Fruit fly (Drosophila melanogaster) whole organism, embryonic: ENCODE data around the gene Or67a.
A peak's percentile ranks its signal among the peaks of the same experiment; 100 is the strongest.

Experiments used
- Adf1 ChIP-seq: fragments of 200-800 bp; sonication (Bioruptor generic); IDR thresholded peaks from 2 replicates; pipeline ENCODE4 v1.3.6; 2022; ENCODE audit warnings: missing biosample characterization, missing genetic modification characterization
- Aef1 ChIP-seq: fragments of 200-800 bp; sonication (Bioruptor generic); IDR thresholded peaks from 3 replicates; pipeline ENCODE4 v1.3.6; 2022; ENCODE audit warnings: missing biosample characterization, missing genetic modification characterization
- CG1024 ChIP-seq: fragments of 200-800 bp; sonication (Bioruptor generic); IDR thresholded peaks from 2 replicates; pipeline ENCODE4 v1.3.6; 2022; ENCODE audit warnings: missing biosample characterization, missing genetic modification characterization
- CG10959 ChIP-seq: fragments of 200-800 bp; sonication (Bioruptor generic); IDR thresholded peaks from 2 replicates; pipeline ENCODE4 v1.3.6; 2022; ENCODE audit warnings: missing biosample characterization, missing genetic modification characterization
- CG11093 ChIP-seq: fragments of 200-800 bp; sonication (Bioruptor generic); IDR thresholded peaks from 3 replicates; pipeline ENCODE4 v1.3.6; 2022; ENCODE audit warnings: missing biosample characterization, missing genetic modification characterization
- CG11723 ChIP-seq: fragments of 200-800 bp; sonication (Bioruptor generic); optimal IDR thresholded peaks from 2 replicates; lab custom pipeline; 2017; ENCODE audit warnings: missing biosample characterization, mild to moderate bottlenecking, missing genetic modification characterization
- CG12155 ChIP-seq: fragments of 200-800 bp; sonication (Bioruptor generic); optimal IDR thresholded peaks from 3 replicates; lab custom pipeline; 2016; ENCODE audit warnings: missing biosample characterization, missing genetic modification characterization
- CG12236 ChIP-seq: fragments of 200-800 bp; sonication (Bioruptor generic); optimal IDR thresholded peaks from 2 replicates; lab custom pipeline; 2016; ENCODE audit warnings: missing biosample characterization, missing genetic modification characterization
- CG1603 ChIP-seq: fragments of 200-800 bp; sonication (Bioruptor generic); optimal IDR thresholded peaks from 2 replicates; lab custom pipeline; 2019; ENCODE audit warnings: missing biosample characterization, mild to moderate bottlenecking, missing genetic modification characterization, moderate library complexity
- CG3163 ChIP-seq: fragments of 200-800 bp; sonication (Bioruptor generic); optimal IDR thresholded peaks from 3 replicates; lab custom pipeline; 2016; ENCODE audit warnings: missing biosample characterization, missing genetic modification characterization
- CG34422 ChIP-seq: fragments of 200-800 bp; sonication (Bioruptor generic); IDR thresholded peaks from 3 replicates; pipeline ENCODE4 v1.3.6; 2022; ENCODE audit warnings: missing biosample characterization, missing genetic modification characterization
- CG4730 ChIP-seq: fragments of 200-800 bp; sonication (Bioruptor generic); IDR thresholded peaks from 2 replicates; pipeline ENCODE4 v1.3.6; 2022; ENCODE audit warnings: missing biosample characterization, missing genetic modification characterization
- CG4820 ChIP-seq: fragments of 200-800 bp; sonication (Bioruptor generic); optimal IDR thresholded peaks from 3 replicates; lab custom pipeline; 2016; ENCODE audit warnings: missing biosample characterization, missing genetic modification characterization
- CG6254 ChIP-seq: fragments of 200-800 bp; sonication (Bioruptor generic); optimal IDR thresholded peaks from 3 replicates; lab custom pipeline; 2017; ENCODE audit warnings: mild to moderate bottlenecking, missing biosample characterization, missing genetic modification reagents, missing genetic modification characterization
- CG7839 ChIP-seq: fragments of 200-800 bp; sonication (Bioruptor generic); optimal IDR thresholded peaks from 3 replicates; lab custom pipeline; 2018; ENCODE audit warnings: missing biosample characterization, mild to moderate bottlenecking, missing genetic modification characterization, moderate library complexity
- CG8478 ChIP-seq: fragments of >200 bp; optimal IDR thresholded peaks from 2 replicates; lab custom pipeline; 2018
- CG9215 ChIP-seq: fragments of 200-800 bp; sonication (Bioruptor generic); IDR thresholded peaks from 2 replicates; pipeline ENCODE4 v1.3.6; 2022; ENCODE audit warnings: missing biosample characterization, missing genetic modification characterization
- CG9876 ChIP-seq: fragments of 200-800 bp; sonication (Bioruptor generic); optimal IDR thresholded peaks from 2 replicates; lab custom pipeline; 2016; ENCODE audit warnings: missing biosample characterization, missing genetic modification characterization
- CrebB ChIP-seq: fragments of 200-800 bp; sonication (Bioruptor generic); optimal IDR thresholded peaks from 3 replicates; lab custom pipeline; 2018; ENCODE audit warnings: missing biosample characterization, mild to moderate bottlenecking, missing genetic modification characterization
- D19B ChIP-seq: fragments of 200-800 bp; sonication (Bioruptor generic); optimal IDR thresholded peaks from 2 replicates; lab custom pipeline; 2017; ENCODE audit warnings: missing biosample characterization, mild to moderate bottlenecking, missing genetic modification characterization
- E2f2 ChIP-seq: fragments of 200-800 bp; sonication (Bioruptor generic); IDR thresholded peaks from 2 replicates; pipeline ENCODE4 v1.3.6; 2022; ENCODE audit warnings: missing biosample characterization, missing genetic modification characterization
- Elba2 ChIP-seq: fragments of 200-800 bp; sonication (Bioruptor generic); optimal IDR thresholded peaks from 3 replicates; lab custom pipeline; 2016; ENCODE audit warnings: missing biosample characterization, missing genetic modification characterization
- Fer2 ChIP-seq: fragments of 200-800 bp; sonication (Bioruptor generic); optimal IDR thresholded peaks from 2 replicates; lab custom pipeline; 2018; ENCODE audit warnings: missing biosample characterization, mild to moderate bottlenecking, missing genetic modification characterization, moderate library complexity
- Gug ChIP-seq: fragments of 200-800 bp; sonication (Bioruptor generic); IDR thresholded peaks from 4 replicates; pipeline ENCODE4 v1.3.6; 2022; ENCODE audit warnings: missing biosample characterization, missing genetic modification characterization
- Hmr ChIP-seq: fragments of 200-800 bp; sonication (Bioruptor generic); optimal IDR thresholded peaks from 3 replicates; lab custom pipeline; 2017; ENCODE audit warnings: mild to moderate bottlenecking, missing biosample characterization, missing genetic modification reagents, missing genetic modification characterization
- Hr39 ChIP-seq: fragments of >200 bp; optimal IDR thresholded peaks from 2 replicates; lab custom pipeline; 2017
- Lpt ChIP-seq: fragments of >200 bp; optimal IDR thresholded peaks from 2 replicates; lab custom pipeline; 2018; ENCODE audit warnings: missing biosample characterization, missing genetic modification characterization
- Max ChIP-seq: fragments of 200-800 bp; sonication (Bioruptor generic); optimal IDR thresholded peaks from 2 replicates; lab custom pipeline; 2016; ENCODE audit warnings: missing biosample characterization, mild to moderate bottlenecking, missing genetic modification characterization
- Med ChIP-seq: fragments of 200-800 bp; sonication (Bioruptor generic); peaks from one replicate; lab custom pipeline; 2016; ENCODE audit warnings: missing biosample characterization, missing genetic modification characterization, mild to moderate bottlenecking, inconsistent platforms, moderate library complexity
- Nf-YA ChIP-seq: fragments of 200-800 bp; sonication (Bioruptor generic); IDR thresholded peaks from 2 replicates; pipeline ENCODE4 v1.3.6; 2022; ENCODE audit warnings: missing biosample characterization, missing genetic modification characterization
- Oli ChIP-seq: fragments of 200-800 bp; sonication (Bioruptor generic); optimal IDR thresholded peaks from 2 replicates; lab custom pipeline; 2018; ENCODE audit warnings: missing biosample characterization, mild to moderate bottlenecking, missing genetic modification characterization, moderate library complexity
- Rfx ChIP-seq: fragments of 200-800 bp; sonication (Bioruptor generic); IDR thresholded peaks from 2 replicates; pipeline ENCODE4 v1.3.6; 2022; ENCODE audit warnings: missing biosample characterization, missing genetic modification characterization
- az2 ChIP-seq: fragments of 200-800 bp; sonication (Bioruptor generic); optimal IDR thresholded peaks from 3 replicates; lab custom pipeline; 2016; ENCODE audit warnings: missing biosample characterization, missing genetic modification characterization
- bsh ChIP-seq, 2 experiments: fragments of 200-800 bp; sonication (Bioruptor generic); optimal IDR thresholded peaks; 2 replicates each; lab custom pipeline; 2017 to 2018; ENCODE audit warnings: mild to moderate bottlenecking in 2 of 2, missing biosample characterization in 2 of 2, missing genetic modification characterization in 2 of 2, moderate library complexity in 1 of 2
- cg ChIP-seq: fragments of 200-800 bp; sonication (Bioruptor generic); optimal IDR thresholded peaks from 3 replicates; lab custom pipeline; 2019; ENCODE audit warnings: missing biosample characterization, mild to moderate bottlenecking, missing genetic modification characterization, moderate library complexity
- chm ChIP-seq: fragments of 200-800 bp; sonication (Bioruptor generic); IDR thresholded peaks from 2 replicates; pipeline ENCODE4 v1.3.6; 2022; ENCODE audit warnings: missing biosample characterization, missing genetic modification characterization
- crol ChIP-seq: fragments of 200-800 bp; sonication (Bioruptor generic); IDR thresholded peaks from 2 replicates; pipeline ENCODE4 v1.3.6; 2022; ENCODE audit warnings: missing biosample characterization, missing genetic modification characterization
- en ChIP-seq: fragments of 200-800 bp; sonication (Bioruptor generic); optimal IDR thresholded peaks from 2 replicates; lab custom pipeline; 2016; ENCODE audit warnings: missing biosample characterization, missing genetic modification characterization
- ftz-f1 ChIP-seq: fragments of 200-800 bp; sonication (Bioruptor generic); optimal IDR thresholded peaks from 2 replicates; lab custom pipeline; 2016; ENCODE audit warnings: missing biosample characterization, missing genetic modification characterization
- insv ChIP-seq, 2 experiments: fragments of 200-800 bp; sonication (Bioruptor generic); optimal IDR thresholded peaks; 3 replicates each; lab custom pipeline; 2016 to 2018; ENCODE audit warnings: missing biosample characterization in 2 of 2, missing genetic modification characterization in 2 of 2
- inv ChIP-seq: fragments of 200-800 bp; sonication (Bioruptor generic); IDR thresholded peaks from 2 replicates; pipeline ENCODE4 v1.3.6; 2022; ENCODE audit warnings: missing biosample characterization, missing genetic modification characterization; ENCODE audit not compliant: partially characterized antibody
- mirr ChIP-seq: fragments of 200-800 bp; sonication (Bioruptor generic); optimal IDR thresholded peaks from 3 replicates; lab custom pipeline; 2018; ENCODE audit warnings: missing biosample characterization, mild to moderate bottlenecking, missing genetic modification characterization
- nerfin-2 ChIP-seq: fragments of 200-800 bp; sonication (Bioruptor generic); IDR thresholded peaks from 2 replicates; pipeline ENCODE4 v1.3.6; 2022; ENCODE audit warnings: missing biosample characterization, missing genetic modification characterization; ENCODE audit not compliant: partially characterized antibody
- odd ChIP-seq: fragments of 200-800 bp; sonication (Bioruptor generic); optimal IDR thresholded peaks from 2 replicates; lab custom pipeline; 2017; ENCODE audit warnings: missing biosample characterization, mild to moderate bottlenecking, missing genetic modification characterization
- pita ChIP-seq: fragments of 200-800 bp; sonication (Bioruptor generic); optimal IDR thresholded peaks from 2 replicates; lab custom pipeline; 2017; ENCODE audit warnings: missing biosample characterization, mild to moderate bottlenecking, missing genetic modification characterization
- ranshi ChIP-seq: fragments of 200-800 bp; sonication (Bioruptor generic); IDR thresholded peaks from 2 replicates; pipeline ENCODE4 v1.3.6; 2022; ENCODE audit warnings: missing biosample characterization, missing genetic modification characterization
- rib ChIP-seq: fragments of 200-800 bp; sonication (Bioruptor generic); IDR thresholded peaks from 2 replicates; pipeline ENCODE4 v1.3.6; 2022; ENCODE audit warnings: missing biosample characterization, missing genetic modification characterization
- slou ChIP-seq: fragments of 200-800 bp; sonication (Bioruptor generic); optimal IDR thresholded peaks from 3 replicates; lab custom pipeline; 2016; ENCODE audit warnings: missing biosample characterization, missing genetic modification characterization
- tap ChIP-seq: fragments of 200-800 bp; optimal IDR thresholded peaks from 3 replicates; lab custom pipeline; 2019; ENCODE audit warnings: missing biosample characterization, mild to moderate bottlenecking, missing genetic modification characterization, moderate library complexity
- tll ChIP-seq, 2 experiments: fragments of 200-800 bp in 1 of 2; fragments of >200 bp in 1 of 2; sonication (Bioruptor generic) in 1 of 2; optimal IDR thresholded peaks; 2 replicates each; lab custom pipeline; 2017 to 2019; ENCODE audit warnings: missing biosample characterization in 2 of 2, missing genetic modification characterization in 2 of 2, mild to moderate bottlenecking in 1 of 2, moderate library complexity in 1 of 2
- vnd ChIP-seq: fragments of 200-800 bp; sonication (Bioruptor generic); IDR thresholded peaks from 3 replicates; pipeline ENCODE4 v1.3.6; 2022; ENCODE audit warnings: missing biosample characterization, missing genetic modification characterization; ENCODE audit not compliant: partially characterized antibody
- zfh2 ChIP-seq: fragments of 200-800 bp; sonication (Bioruptor generic); optimal IDR thresholded peaks from 2 replicates; lab custom pipeline; 2016; ENCODE audit warnings: missing biosample characterization, missing genetic modification characterization

Gene Or67a

DNA sequence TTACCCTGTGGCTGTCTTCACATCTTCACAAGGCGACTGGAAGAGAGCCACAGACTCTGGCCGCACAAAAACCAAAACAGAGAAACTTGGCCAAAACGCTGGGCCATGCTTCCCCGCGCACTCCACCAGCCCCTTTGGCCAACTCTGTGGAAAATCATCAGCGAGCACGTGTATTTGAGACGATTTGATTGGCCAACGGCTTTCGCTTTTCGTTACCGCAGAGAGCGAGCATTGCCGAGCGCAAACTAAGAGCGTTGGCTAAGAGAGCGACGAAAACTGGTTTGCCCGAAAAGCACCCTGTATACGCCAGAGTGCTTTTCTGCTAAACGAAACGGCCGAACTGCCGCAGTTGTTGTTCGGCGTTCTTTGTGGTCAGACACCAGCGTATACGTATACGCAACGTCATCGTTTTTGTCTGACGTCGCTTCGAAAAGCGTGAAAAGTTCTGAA lies 18.0 kb downstream of the Or67a start, which contains the start of gene CG42673 (continued):
- no peak for TF ChIP-seq zfh2
- no peak for TF ChIP-seq Fer2
- TF ChIP-seq CG8478 (lab: Kevin White, UChicago): no peak
- no peak for TF ChIP-seq en
- peak; percentile 98 for TF ChIP-seq crol (GFP tag; lab: Robert Waterston, UW)
- TF ChIP-seq Aef1 (GFP tag; lab: Robert Waterston, UW): no peak; the same call in 2 of the 3 replicates
- peak; percentile 72; the same call in 1 of the 3 replicates for TF ChIP-seq CG34422 (GFP tag; lab: Robert Waterston, UW)
- peak; percentile 11 for TF ChIP-seq ftz-f1 (GFP tag; lab: Kevin White, UChicago)
- no peak for TF ChIP-seq inv (GFP tag; lab: Robert Waterston, UW)
- TF ChIP-seq nerfin-2 (GFP tag; lab: Robert Waterston, UW): peak; percentile 25; the same call in 1 of the 2 replicates
- no peak for TF ChIP-seq CG10959 (GFP tag; lab: Robert Waterston, UW)
- no peak for TF ChIP-seq CG9876 (GFP tag; lab: Kevin White, UChicago)
- no peak for TF ChIP-seq Elba2 (GFP tag; lab: Kevin White, UChicago)
- TF ChIP-seq Med (GFP tag; lab: Kevin White, UChicago): peak; percentile 82
- TF ChIP-seq CG7839 (tag; lab: Kevin White, UChicago): no peak
- no peak for TF ChIP-seq CG11723 (GFP tag; lab: Kevin White, UChicago)
- TF ChIP-seq Nf-YA (GFP tag; lab: Robert Waterston, UW): peak; percentile 83
- no peak for TF ChIP-seq CG1603 (tag; lab: Kevin White, UChicago)
- TF ChIP-seq Max: peak; percentile 69
- TF ChIP-seq CG12155: no peak
- no peak for TF ChIP-seq pita (GFP tag; lab: Kevin White, UChicago)
- TF ChIP-seq CG12236 (GFP tag; lab: Kevin White, UChicago): no peak
- peak; percentile 26 for TF ChIP-seq odd (GFP tag; lab: Kevin White, UChicago)
- no peak for TF ChIP-seq CG9215 (GFP tag; lab: Robert Waterston, UW)
- TF ChIP-seq CG3163 (GFP tag; lab: Kevin White, UChicago): peak; percentile 99
- peak; percentile 27; the same call in 1 of the 2 replicates for TF ChIP-seq ranshi (GFP tag; lab: Robert Waterston, UW)
- TF ChIP-seq Gug (GFP tag; lab: Robert Waterston, UW): no peak
- no peak for TF ChIP-seq CG4730 (GFP tag; lab: Robert Waterston, UW)
- peak; percentile 39 for TF ChIP-seq tap (tag; lab: Kevin White, UChicago)
- TF ChIP-seq Lpt: no peak
- peak; percentile 21 to 33 for TF ChIP-seq bsh (GFP tag; optimal IDR thresholded peaks at IDR 0.05; lab: Kevin White, UChicago)
- TF ChIP-seq vnd (GFP tag; lab: Robert Waterston, UW): no peak
- no peak for TF ChIP-seq cg
- no peak for TF ChIP-seq CrebB (tag; lab: Kevin White, UChicago)
- TF ChIP-seq mirr (GFP tag; lab: Kevin White, UChicago): peak; percentile 49
- TF ChIP-seq E2f2 (GFP tag; lab: Robert Waterston, UW): 0 out of 2 replicates have a peak, but pooled peaks have one; percentile 13
- TF ChIP-seq tll (GFP tag; optimal IDR thresholded peaks at IDR 0.05; lab: Kevin White, UChicago): no peak
- no peak for TF ChIP-seq chm (GFP tag; lab: Robert Waterston, UW)
- no peak for TF ChIP-seq rib (GFP tag; lab: Robert Waterston, UW)
- TF ChIP-seq Hmr (GFP tag; lab: Kevin White, UChicago): no peak
- TF ChIP-seq Oli (tag; lab: Kevin White, UChicago): no peak
- TF ChIP-seq CG11093 (GFP tag; lab: Robert Waterston, UW): no peak
- peak; percentile 98 for TF ChIP-seq CG6254
- no peak for TF ChIP-seq insv (GFP tag; optimal IDR thresholded peaks at IDR 0.05; lab: Kevin White, UChicago)
- TF ChIP-seq Hr39: no peak
- no peak for TF ChIP-seq D19B
- TF ChIP-seq slou (GFP tag; lab: Kevin White, UChicago): no peak
- TF ChIP-seq Rfx: peak; percentile 25; the same call in 1 of the 2 replicates
- TF ChIP-seq Adf1 (GFP tag; lab: Robert Waterston, UW): peak; percentile 39
- TF ChIP-seq CG1024 (GFP tag; lab: Robert Waterston, UW): no peak
- no peak for TF ChIP-seq CG4820 (GFP tag; lab: Kevin White, UChicago)
- no peak for TF ChIP-seq az2 (GFP tag; lab: Kevin White, UChicago)
